Worm (Caenorhabditis elegans): ENCODE data around the gene dnj-3.

dnj-3 gene

DNA sequence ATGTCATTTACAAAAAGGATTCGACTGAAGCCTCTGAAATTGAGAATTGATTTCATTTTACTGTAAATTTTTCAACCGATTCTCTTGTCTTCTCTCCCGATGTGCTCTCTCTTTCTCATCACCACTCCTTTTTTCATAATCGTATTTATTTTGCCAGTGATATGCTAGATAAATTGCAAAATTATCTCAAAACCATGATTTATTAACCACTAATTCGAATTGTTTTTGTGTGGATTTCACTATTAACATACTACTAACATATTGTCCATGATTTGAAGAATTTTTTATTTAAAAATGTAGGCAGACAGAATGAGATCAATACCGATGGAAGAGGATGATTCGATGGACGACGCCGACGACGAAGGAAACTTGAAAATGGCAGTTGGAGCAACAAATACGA lies 1.3 kb upstream of the dnj-3 start, which contains the start of gene C25D7.10:
TSS of gene C25D7.10 (plus strand) at position 301 of the 400 bp plus-strand sequence.
- TF ChIP-seq Y5F2A.4 (GFP tag; optimal IDR thresholded peaks at IDR 0.05) (no peak), fos-1 (tag; optimal IDR thresholded peaks at IDR 0.05) (no peak), hlh-30 (tag; optimal IDR thresholded peaks at IDR 0.05; ENCODE audit: insufficient read depth) (no peak), lir-3 (tag; optimal IDR thresholded peaks at IDR 0.05) (no peak), lin-38 (GFP tag; IDR thresholded peaks at IDR 0.05) (peak; percentile 27; the same call in 1 of the 2 replicates), nhr-48 (tag; optimal IDR thresholded peaks at IDR 0.05) (no peak), aha-1 (tag) (no peak), dpl-1 (GFP tag; optimal IDR thresholded peaks at IDR 0.05) (no peak), snpc-4 (tag; optimal IDR thresholded peaks at IDR 0.05) (no peak)

ce11 chrV:15069435-15069985 lies 1.0 kb downstream of the dnj-3 start:
- TF ChIP-seq Y105C5A.15 (GFP tag; IDR thresholded peaks at IDR 0.05), result no peak
- TF ChIP-seq dmd-6 (GFP tag; IDR thresholded peaks at IDR 0.05), result no peak
- no peak for TF ChIP-seq lin-15B (tag; optimal IDR thresholded peaks at IDR 0.05)
- no peak for TF ChIP-seq zip-2 (tag; optimal IDR thresholded peaks at IDR 0.05)
- TF ChIP-seq egl-27 (tag; optimal IDR thresholded peaks at IDR 0.05), result no peak
- no peak for TF ChIP-seq zip-11 (GFP tag; IDR thresholded peaks at IDR 0.05)
- TF ChIP-seq daf-12 (tag; optimal IDR thresholded peaks at IDR 0.05), result no peak
- TF ChIP-seq ceh-82 (tag; optimal IDR thresholded peaks at IDR 0.05), result no peak
- no peak for TF ChIP-seq dpl-1 (GFP tag; optimal IDR thresholded peaks at IDR 0.05)
- TF ChIP-seq aha-1 (tag), result no peak
- no peak for TF ChIP-seq zag-1 (tag; optimal IDR thresholded peaks at IDR 0.05)
- no peak for TF ChIP-seq hmg-1.1 (GFP tag; IDR thresholded peaks at IDR 0.05)
- TF ChIP-seq mdl-1 (tag; optimal IDR thresholded peaks at IDR 0.05), result no peak
- peak; percentile 14 for TF ChIP-seq fkh-10 (GFP tag; optimal IDR thresholded peaks at IDR 0.05)
- TF ChIP-seq lsy-2 (tag; optimal IDR thresholded peaks at IDR 0.05), result peak in 1 of 2 experiments; percentile 61
- TF ChIP-seq nhr-28 (tag; optimal IDR thresholded peaks at IDR 0.05), result no peak
- TF ChIP-seq tag-97 (GFP tag; IDR thresholded peaks at IDR 0.05), result no peak

- TF ChIP-seq tra-1 (GFP tag; IDR thresholded peaks at IDR 0.05) (no peak), spr-1 (tag; optimal IDR thresholded peaks at IDR 0.05) (no peak), ces-1 (GFP tag; optimal IDR thresholded peaks at IDR 0.05) (peak; percentile 56), lin-13 (GFP tag; optimal IDR thresholded peaks at IDR 0.05) (peak; percentile 55), php-3 (GFP tag; IDR thresholded peaks at IDR 0.05) (no peak), nhr-41 (GFP tag; IDR thresholded peaks at IDR 0.05) (no peak), unc-62 (GFP tag; optimal IDR thresholded peaks at IDR 0.05 in 1 of 2) (peak in 1 of 2 experiments; percentile 98), unc-62 (tag; optimal IDR thresholded peaks at IDR 0.05) (no peak), rbr-2 (tag; optimal IDR thresholded peaks at IDR 0.05) (peak; percentile 92), skn-1 (tag; optimal IDR thresholded peaks at IDR 0.05) (no peak), zfp-3 (GFP tag; conservative IDR thresholded peaks at IDR 0.05) (no peak), set-16 (GFP tag; IDR thresholded peaks at IDR 0.05) (no peak; the same call in 1 of the 2 replicates), ztf-7 (tag; optimal IDR thresholded peaks at IDR 0.05) (no peak), spr-3 (GFP tag; optimal IDR thresholded peaks at IDR 0.05) (no peak), attf-4 (tag; optimal IDR thresholded peaks at IDR 0.05) (no peak), D1046.2 (GFP tag; IDR thresholded peaks at IDR 0.05) (no peak), ztf-11 (tag; optimal IDR thresholded peaks at IDR 0.05) (no peak), T26A8.4 (GFP tag; IDR thresholded peaks at IDR 0.05) (peak; percentile 41; the same call in 1 of the 2 replicates), cey-2 (tag; optimal IDR thresholded peaks at IDR 0.05; ENCODE audit: borderline replicate concordance, insufficient read depth) (no peak), nhr-77 (tag; optimal IDR thresholded peaks at IDR 0.05) (no peak), zag-1 (tag; optimal IDR thresholded peaks at IDR 0.05) (peak; percentile 56), lin-38 (GFP tag; IDR thresholded peaks at IDR 0.05) (peak; percentile 21; the same call in 1 of the 2 replicates), madf-5 (GFP tag; IDR thresholded peaks at IDR 0.05) (no peak), hmg-1.1 (GFP tag; IDR thresholded peaks at IDR 0.05) (peak; percentile 74), sdz-12 (GFP tag; optimal IDR thresholded peaks at IDR 0.05) (no peak), saeg-2 (GFP tag; IDR thresholded peaks at IDR 0.05) (no peak), nhr-48 (tag; optimal IDR thresholded peaks at IDR 0.05) (no peak), Y105C5A.15 (GFP tag; IDR thresholded peaks at IDR 0.05) (no peak), mep-1 (tag; optimal IDR thresholded peaks at IDR 0.05) (peak; percentile 90)
Observed at ce11 chrV:15071015-15071810, 2.7 kb downstream of the dnj-3 start, which contains the start of gene unc-76. Gene unc-76 (plus strand): TSS chrV:15071760.
